Fruit fly (Drosophila melanogaster) whole organism, adult: ENCODE results near the gene MTA1-like.
A peak's percentile ranks its signal among the peaks of the same experiment; 100 is the strongest.

ENCODE experiments used
- CG11617 ChIP-seq: fragments of 200-800 bp; sonication (Bioruptor generic); optimal IDR thresholded peaks from 2 replicates; lab custom pipeline; 2017; ENCODE audit warnings: mild to moderate bottlenecking, missing biosample characterization, missing genetic modification reagents, missing genetic modification characterization
- CG12768 ChIP-seq: fragments of 200-800 bp; sonication (Bioruptor generic); optimal IDR thresholded peaks from 2 replicates; lab custom pipeline; 2017; ENCODE audit warnings: missing biosample characterization, missing genetic modification characterization, mild to moderate bottlenecking, moderate library complexity, missing genetic modification reagents
- CG14711 ChIP-seq: fragments of 200-800 bp; sonication (Bioruptor generic); optimal IDR thresholded peaks from 2 replicates; lab custom pipeline; 2018; ENCODE audit warnings: missing biosample characterization, mild to moderate bottlenecking, missing genetic modification characterization, moderate library complexity
- CG1620 ChIP-seq: fragments of 200-800 bp; sonication (Bioruptor generic); optimal IDR thresholded peaks from 2 replicates; lab custom pipeline; 2016; ENCODE audit warnings: missing biosample characterization, missing genetic modification characterization
- CG33017 ChIP-seq: fragments of 200-800 bp; sonication (Bioruptor generic); optimal IDR thresholded peaks from 2 replicates; lab custom pipeline; 2018; ENCODE audit warnings: missing biosample characterization, mild to moderate bottlenecking, missing genetic modification characterization, moderate library complexity
- CG5204 ChIP-seq: fragments of 200-800 bp; sonication (Bioruptor generic); optimal IDR thresholded peaks from 2 replicates; lab custom pipeline; 2016; ENCODE audit warnings: missing biosample characterization, missing genetic modification characterization
- CG7045 ChIP-seq: fragments of 200-800 bp; sonication (Bioruptor generic); optimal IDR thresholded peaks from 2 replicates; lab custom pipeline; 2017; ENCODE audit warnings: missing biosample characterization, mild to moderate bottlenecking, missing genetic modification characterization
- CG7101 ChIP-seq: fragments of 200-800 bp; sonication (Bioruptor generic); optimal IDR thresholded peaks from 2 replicates; lab custom pipeline; 2018; ENCODE audit warnings: missing biosample characterization, mild to moderate bottlenecking, missing genetic modification characterization, moderate library complexity
- Clk ChIP-seq: fragments of 200-800 bp; sonication (Bioruptor generic); optimal IDR thresholded peaks from 2 replicates; lab custom pipeline; 2017; ENCODE audit warnings: missing biosample characterization, missing genetic modification characterization
- Crg-1 ChIP-seq: fragments of 200-800 bp; sonication (Bioruptor generic); optimal IDR thresholded peaks from 2 replicates; lab custom pipeline; 2016; ENCODE audit warnings: missing biosample characterization, missing genetic modification characterization
- Hr96 ChIP-seq: fragments of 200-800 bp; sonication (Bioruptor generic); optimal IDR thresholded peaks from 2 replicates; lab custom pipeline; 2016; ENCODE audit warnings: missing biosample characterization, missing genetic modification characterization
- Mnt ChIP-seq: fragments of 200-800 bp; sonication (Bioruptor generic); optimal IDR thresholded peaks from 2 replicates; lab custom pipeline; 2016; ENCODE audit warnings: missing biosample characterization, mild to moderate bottlenecking, missing genetic modification characterization
- bab1 ChIP-seq: fragments of 200-800 bp; sonication (Bioruptor generic); optimal IDR thresholded peaks from 3 replicates; lab custom pipeline; 2019; ENCODE audit warnings: missing biosample characterization, mild to moderate bottlenecking, missing genetic modification characterization, moderate library complexity
- cic ChIP-seq: fragments of 200-800 bp; sonication (Bioruptor generic); optimal IDR thresholded peaks from 2 replicates; lab custom pipeline; 2017; ENCODE audit warnings: missing biosample characterization, mild to moderate bottlenecking, missing genetic modification characterization, moderate library complexity
- cnc ChIP-seq, 2 experiments: fragments of >200 bp; optimal IDR thresholded peaks; 2 replicates each; lab custom pipeline; 2017
- kay ChIP-seq: fragments of 200-800 bp; sonication (Bioruptor generic); peaks from one replicate; lab custom pipeline; 2016; ENCODE audit warnings: missing biosample characterization, missing genetic modification characterization, borderline replicate concordance
- ovo ChIP-seq: fragments of 200-800 bp; sonication (Bioruptor generic); optimal IDR thresholded peaks from 2 replicates; lab custom pipeline; 2016; ENCODE audit warnings: missing biosample characterization, missing genetic modification characterization
- pad ChIP-seq: fragments of 200-800 bp; sonication (Bioruptor generic); optimal IDR thresholded peaks from 3 replicates; lab custom pipeline; 2017; ENCODE audit warnings: missing biosample characterization, missing genetic modification characterization, mild to moderate bottlenecking, moderate library complexity, missing genetic modification reagents
- tj ChIP-seq: fragments of 200-800 bp; sonication (Bioruptor generic); optimal IDR thresholded peaks from 3 replicates; lab custom pipeline; 2017; ENCODE audit warnings: missing biosample characterization, mild to moderate bottlenecking, missing genetic modification characterization, moderate library complexity
- toe ChIP-seq: fragments of 200-800 bp; sonication (Bioruptor generic); optimal IDR thresholded peaks from 2 replicates; lab custom pipeline; 2016; ENCODE audit warnings: missing biosample characterization, missing genetic modification characterization

MTA1-like gene

dm6 chr3R:5592009-5592572 lies 56.4 kb downstream of the MTA1-like start:
- TF ChIP-seq CG14711 (tag; lab: Kevin White, UChicago) (no peak), bab1 (GFP tag; lab: Kevin White, UChicago) (peak; percentile 15), CG7045 (no peak), toe (GFP tag; lab: Kevin White, UChicago) (no peak), CG11617 (GFP tag; lab: Kevin White, UChicago) (no peak), ovo (GFP tag; lab: Kevin White, UChicago) (no peak), cic (peak; percentile 67), Mnt (GFP tag; lab: Kevin White, UChicago) (peak; percentile 62), Crg-1 (GFP tag; lab: Kevin White, UChicago) (no peak), cnc (optimal IDR thresholded peaks at IDR 0.05; lab: Kevin White, UChicago) (no peak), CG33017 (tag; lab: Kevin White, UChicago) (no peak), CG5204 (GFP tag; lab: Kevin White, UChicago) (no peak), Hr96 (GFP tag; lab: Kevin White, UChicago) (no peak), kay (GFP tag; lab: Kevin White, UChicago) (no peak), CG12768 (peak; percentile 41), Clk (no peak), CG7101 (tag; lab: Kevin White, UChicago) (peak; percentile 16), tj (GFP tag; lab: Kevin White, UChicago) (peak; percentile 20), pad (GFP tag; lab: Kevin White, UChicago) (peak; percentile 74), CG1620 (GFP tag; lab: Kevin White, UChicago) (no peak)

dm6 chr3R:5591398-5591853 lies 57.1 kb downstream of the MTA1-like start, which contains the start of the genes noi and Vha26:
TSS of gene noi (minus strand) at chr3R:5591459.
TSS of gene Vha26 (plus strand) at chr3R:5591763.
- TF ChIP-seq toe (GFP tag; lab: Kevin White, UChicago) (no peak), CG14711 (tag; lab: Kevin White, UChicago) (peak; percentile 48), tj (GFP tag; lab: Kevin White, UChicago) (peak; percentile 10), Crg-1 (GFP tag; lab: Kevin White, UChicago) (no peak), CG12768 (no peak), ovo (GFP tag; lab: Kevin White, UChicago) (no peak), cnc (optimal IDR thresholded peaks at IDR 0.05; lab: Kevin White, UChicago) (no peak), pad (GFP tag; lab: Kevin White, UChicago) (peak; percentile 23), CG1620 (GFP tag; lab: Kevin White, UChicago) (peak; percentile 24), Clk (peak; percentile 39), Hr96 (GFP tag; lab: Kevin White, UChicago) (no peak), CG5204 (GFP tag; lab: Kevin White, UChicago) (no peak), CG7045 (no peak), bab1 (GFP tag; lab: Kevin White, UChicago) (no peak), CG11617 (GFP tag; lab: Kevin White, UChicago) (peak; percentile 49), kay (GFP tag; lab: Kevin White, UChicago) (no peak), CG7101 (tag; lab: Kevin White, UChicago) (peak; percentile 46), Mnt (GFP tag; lab: Kevin White, UChicago) (peak; percentile 71), cic (peak; percentile 21), CG33017 (tag; lab: Kevin White, UChicago) (no peak)
